Fruit fly (Drosophila melanogaster): ENCODE measurements around the gene Ent2.
A peak's percentile ranks its signal among the peaks of the same experiment; 100 is the strongest.

The Ent2 gene

dm6 chr2L:6584346-6584745, 22.2 kb downstream of the Ent2 start:
- TF ChIP-seq CG10979 (tag; optimal IDR thresholded peaks at IDR 0.05) (no peak), CG17802 (tag; optimal IDR thresholded peaks at IDR 0.05) (no peak), CTCF (GFP tag; optimal IDR thresholded peaks at IDR 0.05) (peak; percentile 79), ken (GFP tag; IDR thresholded peaks at IDR 0.05) (peak; percentile 40; the same call in 1 of the 3 replicates), sima (GFP tag; optimal IDR thresholded peaks at IDR 0.05) (no peak), CG8478 (optimal IDR thresholded peaks at IDR 0.05) (peak; percentile 55), ato (GFP tag; IDR thresholded peaks at IDR 0.05; ENCODE audit: partially characterized antibody) (no peak), luna (GFP tag; optimal IDR thresholded peaks at IDR 0.05) (no peak), CG33213 (GFP tag; optimal IDR thresholded peaks at IDR 0.05) (no peak)

DNA sequence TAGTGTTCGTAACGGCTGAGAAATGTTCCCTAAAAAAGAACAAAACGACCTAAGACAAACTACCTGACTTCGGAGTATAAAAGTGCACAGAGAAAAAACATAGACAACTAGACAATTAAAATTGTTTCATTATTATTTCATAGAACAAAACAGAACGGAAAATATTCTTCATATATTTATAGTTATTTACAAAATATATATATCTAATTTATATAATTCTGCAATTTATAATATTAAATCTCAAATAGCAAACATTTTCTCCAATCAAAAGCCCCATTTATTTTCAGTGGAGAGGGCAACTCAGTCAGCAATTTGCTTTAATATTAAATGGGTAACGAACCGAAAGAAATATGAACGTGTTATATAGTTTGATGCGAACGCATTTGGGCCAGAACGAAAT, 32.9 kb downstream of the Ent2 start:
- no peak for TF ChIP-seq CG2712 (tag; optimal IDR thresholded peaks at IDR 0.05)
- TF ChIP-seq CG8388 (GFP tag; optimal IDR thresholded peaks at IDR 0.05), result peak; percentile 69
- no peak for TF ChIP-seq Lpt (GFP tag; optimal IDR thresholded peaks at IDR 0.05)
- peak; percentile 57 for TF ChIP-seq PHDP (tag; optimal IDR thresholded peaks at IDR 0.05)
- TF ChIP-seq sisA (GFP tag; IDR thresholded peaks at IDR 0.05), result no peak
- no peak for TF ChIP-seq Bdp1 (GFP tag; optimal IDR thresholded peaks at IDR 0.05)
- no peak for TF ChIP-seq CG7271 (tag; optimal IDR thresholded peaks at IDR 0.05)
- TF ChIP-seq gt (GFP tag; IDR thresholded peaks at IDR 0.05), result no peak
- no peak for TF ChIP-seq CG17802 (tag; optimal IDR thresholded peaks at IDR 0.05)
- peak; percentile 82 for TF ChIP-seq gem (tag; optimal IDR thresholded peaks at IDR 0.05)
- TF ChIP-seq scrt (GFP tag; optimal IDR thresholded peaks at IDR 0.05), result no peak
- TF ChIP-seq CG11560 (tag; IDR thresholded peaks at IDR 0.05), result no peak
- no peak for TF ChIP-seq gsb (GFP tag; IDR thresholded peaks at IDR 0.05)
- TF ChIP-seq Oli (tag; optimal IDR thresholded peaks at IDR 0.05), result peak; percentile 19
- peak; percentile 30 for TF ChIP-seq CG9437 (GFP tag; optimal IDR thresholded peaks at IDR 0.05)
- peak; percentile 0 for TF ChIP-seq CoRest (tag; optimal IDR thresholded peaks at IDR 0.05)
- TF ChIP-seq Hmr (GFP tag; optimal IDR thresholded peaks at IDR 0.05), result no peak
- no peak for TF ChIP-seq CG3163 (GFP tag; optimal IDR thresholded peaks at IDR 0.05)
- no peak for TF ChIP-seq CG4617 (GFP tag; optimal IDR thresholded peaks at IDR 0.05; ENCODE audit: borderline replicate concordance)
- no peak for TF ChIP-seq CG2129 (GFP tag; IDR thresholded peaks at IDR 0.05; ENCODE audit: partially characterized antibody)
- peak; percentile 61 for TF ChIP-seq CG13424 (tag; optimal IDR thresholded peaks at IDR 0.05)
- TF ChIP-seq CG3407 (GFP tag; optimal IDR thresholded peaks at IDR 0.05), result peak; percentile 6
- TF ChIP-seq sc (optimal IDR thresholded peaks at IDR 0.05), result no peak
- TF ChIP-seq sc (GFP tag; optimal IDR thresholded peaks at IDR 0.05), result peak; percentile 38
- TF ChIP-seq dmrt11E (tag; optimal IDR thresholded peaks at IDR 0.05), result peak; percentile 61
- peak; percentile 15 for TF ChIP-seq CG17385 (GFP tag; optimal IDR thresholded peaks at IDR 0.05)
- no peak for TF ChIP-seq B-H1 (GFP tag; IDR thresholded peaks at IDR 0.05)
- no peak for TF ChIP-seq CG18764 (GFP tag; optimal IDR thresholded peaks at IDR 0.05)
- no peak for TF ChIP-seq Hand (GFP tag; optimal IDR thresholded peaks at IDR 0.05)
- TF ChIP-seq CG10959 (GFP tag; IDR thresholded peaks at IDR 0.05), result no peak
- peak; percentile 10 for TF ChIP-seq CG10462 (GFP tag; optimal IDR thresholded peaks at IDR 0.05)
- TF ChIP-seq Dek (tag; optimal IDR thresholded peaks at IDR 0.05), result no peak
- no peak for TF ChIP-seq CG6683 (GFP tag; optimal IDR thresholded peaks at IDR 0.05)
- no peak for TF ChIP-seq zen2 (GFP tag; IDR thresholded peaks at IDR 0.05; ENCODE audit: partially characterized antibody)
- TF ChIP-seq CG2202 (tag; optimal IDR thresholded peaks at IDR 0.05), result peak; percentile 28
- no peak for TF ChIP-seq Hsf (GFP tag; optimal IDR thresholded peaks at IDR 0.05)
- no peak for TF ChIP-seq ssp (GFP tag; IDR thresholded peaks at IDR 0.05)
- no peak for TF ChIP-seq CG3838 (GFP tag; optimal IDR thresholded peaks at IDR 0.05)
- TF ChIP-seq Sry-δ (GFP tag; optimal IDR thresholded peaks at IDR 0.05), result no peak
- TF ChIP-seq CG17328 (GFP tag; IDR thresholded peaks at IDR 0.05), result peak; percentile 17; the same call in 1 of the 2 replicates
- TF ChIP-seq btn (GFP tag; optimal IDR thresholded peaks at IDR 0.05), result no peak
- no peak for TF ChIP-seq CG9876 (GFP tag; optimal IDR thresholded peaks at IDR 0.05)
- no peak for TF ChIP-seq gce (GFP tag; IDR thresholded peaks at IDR 0.05)

All from whole organism, embryonic.